Worm (Caenorhabditis elegans) whole organism, young adult: ENCODE data around the gene btb-22.

Experiments
- B0019.2 ChIP-seq: fragments of 200-800 bp; sonication (Bioruptor generic); conservative IDR thresholded peaks from 2 replicates; pipeline ENCODE4 v1.3.6; 2022; ENCODE audit warnings: missing genetic modification reagents, missing genetic modification characterization, missing compliant biosample characterization
- F22D6.2 ChIP-seq: sonication (generic microtip); optimal IDR thresholded peaks from 2 replicates; lab custom pipeline; 2016; ENCODE audit warnings: mild to moderate bottlenecking, missing genetic modification characterization, missing compliant biosample characterization
- Y53G8AR.9 ChIP-seq: fragments of 200-800 bp; sonication (Bioruptor generic); conservative IDR thresholded peaks from 2 replicates; pipeline ENCODE4 v1.3.6; 2022; ENCODE audit warnings: missing genetic modification reagents, missing genetic modification characterization, missing compliant biosample characterization
- ccch-3 ChIP-seq: fragments of 200-800 bp; sonication (Bioruptor generic); optimal IDR thresholded peaks from 2 replicates; lab custom pipeline; 2018; ENCODE audit warnings: mild to moderate bottlenecking, missing genetic modification characterization, missing compliant biosample characterization
- cebp-1 ChIP-seq, 2 experiments: fragments of 200-800 bp in 1 of 2; sonication (Bioruptor generic) in 1 of 2; sonication (generic microtip) in 1 of 2; IDR thresholded peaks in 1 of 2; optimal IDR thresholded peaks in 1 of 2; 2 replicates each; pipeline versions ENCODE4 v1.3.6 to Lab custom; 2017 to 2022; ENCODE audit warnings: missing compliant biosample characterization in 2 of 2, missing genetic modification characterization in 2 of 2, mild to moderate bottlenecking in 1 of 2, missing genetic modification reagents in 1 of 2, moderate library complexity in 1 of 2
- mcd-1 ChIP-seq: fragments of 200-800 bp; sonication (Bioruptor generic); IDR thresholded peaks from 2 replicates; pipeline ENCODE4 v1.3.6; 2022; ENCODE audit warnings: missing genetic modification reagents, missing genetic modification characterization, missing compliant biosample characterization
- nhr-179 ChIP-seq: sonication (generic microtip); optimal IDR thresholded peaks from 2 replicates; lab custom pipeline; 2016; ENCODE audit warnings: mild to moderate bottlenecking, missing genetic modification characterization, missing compliant biosample characterization
- pha-4 ChIP-seq: fragments of 150-350 bp; sonication (generic microtip); optimal IDR thresholded peaks from 2 replicates; lab custom pipeline; 2014; ENCODE audit warnings: missing biosample characterization, missing genetic modification reagents, missing genetic modification characterization
- snpc-1.3 ChIP-seq: sonication (generic microtip); optimal IDR thresholded peaks from 2 replicates; lab custom pipeline; 2017; ENCODE audit warnings: missing genetic modification characterization, mild to moderate bottlenecking, missing compliant biosample characterization, antibody characterized with exemption, moderate library complexity, missing genotype, missing genetic modification reagents; ENCODE audit not compliant: insufficient read depth
- snpc-4 ChIP-seq, 5 experiments: fragments of 150-350 bp in 1 of 5; sonication (generic microtip) in 4 of 5; optimal IDR thresholded peaks; 2 replicates each; lab custom pipeline; 2014 to 2018; ENCODE audit warnings: missing genetic modification characterization in 5 of 5, missing biosample characterization in 3 of 5, antibody characterized with exemption in 2 of 5, mild to moderate bottlenecking in 2 of 5, missing compliant biosample characterization in 2 of 5, missing genotype in 2 of 5, moderate library complexity in 2 of 5, missing genetic modification reagents in 1 of 5
- tlf-1 ChIP-seq: fragments of 200-800 bp; sonication (Bioruptor generic); optimal IDR thresholded peaks from 2 replicates; lab custom pipeline; 2018; ENCODE audit warnings: mild to moderate bottlenecking, missing genetic modification characterization, missing compliant biosample characterization
- unc-130 ChIP-seq: sonication (generic microtip); optimal IDR thresholded peaks from 2 replicates; lab custom pipeline; 2016; ENCODE audit warnings: missing genetic modification reagents, missing genetic modification characterization, missing compliant biosample characterization
- unc-62 ChIP-seq: fragments of 150-350 bp; optimal IDR thresholded peaks from 2 replicates; lab custom pipeline; 2014; ENCODE audit warnings: missing biosample characterization, missing genetic modification reagents, missing genetic modification characterization
- zfh-2 ChIP-seq: fragments of 200-800 bp; sonication (Bioruptor generic); conservative IDR thresholded peaks from 2 replicates; pipeline ENCODE4 v1.3.6; 2022; ENCODE audit warnings: missing genetic modification reagents, missing genetic modification characterization, missing compliant biosample characterization

DNA sequence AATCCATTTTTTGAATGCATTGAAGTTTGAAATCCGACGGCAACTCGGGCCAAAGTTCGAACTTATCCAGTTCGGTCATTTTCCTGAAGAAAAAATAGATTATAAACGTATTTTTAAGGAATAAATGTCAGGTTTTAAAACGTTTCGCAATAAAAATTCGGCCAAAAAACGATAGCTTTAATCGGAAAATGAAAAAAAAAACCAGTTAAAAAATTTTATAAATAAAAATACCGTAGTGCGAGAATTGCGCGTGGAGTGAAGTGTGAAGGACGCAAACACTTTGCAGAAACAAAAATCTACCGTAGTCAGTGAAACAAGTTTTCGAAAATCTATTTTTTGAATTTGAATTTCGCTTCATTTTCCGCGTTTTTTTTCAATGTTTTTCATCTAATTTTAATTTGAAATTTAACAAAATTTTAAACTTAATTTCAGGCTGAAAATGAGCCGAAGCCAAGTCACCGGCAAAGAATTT is 50.3 kb downstream of the btb-22 start, which contains the start of gene F14D2.8:
- TF ChIP-seq zfh-2 (GFP tag; lab: Robert Waterston, UW), result no peak
- TF ChIP-seq mcd-1 (GFP tag; lab: Robert Waterston, UW), result no peak
- no peak for TF ChIP-seq pha-4 (tag; lab: Kevin White, UChicago)
- no peak for TF ChIP-seq snpc-1.3 (tag; lab: Kevin White, UChicago)
- no peak for TF ChIP-seq Y53G8AR.9 (GFP tag; lab: Robert Waterston, UW)
- no peak for TF ChIP-seq tlf-1
- TF ChIP-seq snpc-4 (GFP tag; optimal IDR thresholded peaks at IDR 0.05; lab: Kevin White, UChicago), result no peak
- TF ChIP-seq snpc-4 (tag; optimal IDR thresholded peaks at IDR 0.05; lab: Kevin White, UChicago), result no peak
- no peak for TF ChIP-seq nhr-179 (tag; lab: Kevin White, UChicago)
- no peak for TF ChIP-seq ccch-3 (GFP tag; lab: Kevin White, UChicago)
- no peak for TF ChIP-seq unc-130 (GFP tag; lab: Kevin White, UChicago)
- TF ChIP-seq B0019.2, result no peak
- TF ChIP-seq cebp-1 (GFP tag; IDR thresholded peaks at IDR 0.05; lab: Robert Waterston, UW), result no peak
- TF ChIP-seq cebp-1 (tag; optimal IDR thresholded peaks at IDR 0.05; lab: Kevin White, UChicago), result no peak
- TF ChIP-seq F22D6.2 (tag; lab: Kevin White, UChicago), result no peak
- TF ChIP-seq unc-62 (GFP tag; lab: Kevin White, UChicago), result no peak
